Worm (Caenorhabditis elegans) whole organism, L1 larva: ENCODE results near the gene pqn-65.
A peak's percentile ranks its signal among the peaks of the same experiment; 100 is the strongest.

ENCODE experiments used
- C04F5.9 ChIP-seq: sonication (generic microtip); optimal IDR thresholded peaks from 2 replicates; lab custom pipeline; 2016; ENCODE audit warnings: missing genetic modification characterization, missing compliant biosample characterization
- F16B12.6 ChIP-seq: fragments of 150-350 bp; optimal IDR thresholded peaks from 2 replicates; lab custom pipeline; 2014; ENCODE audit warnings: missing biosample characterization, missing genetic modification characterization
- Y116A8C.19 ChIP-seq: sonication (generic microtip); optimal IDR thresholded peaks from 2 replicates; lab custom pipeline; 2016; ENCODE audit warnings: missing compliant biosample characterization, missing genetic modification characterization, borderline replicate concordance
- blmp-1 ChIP-seq: fragments of 150-350 bp; optimal IDR thresholded peaks from 2 replicates; lab custom pipeline; 2014; ENCODE audit warnings: missing biosample characterization, missing genetic modification characterization
- ceh-63 ChIP-seq: fragments of 200-800 bp; sonication (Bioruptor generic); optimal IDR thresholded peaks from 2 replicates; lab custom pipeline; 2018; ENCODE audit warnings: mild to moderate bottlenecking, missing genetic modification characterization, missing compliant biosample characterization
- ceh-82 ChIP-seq, 3 experiments: fragments of 150-350 bp in 1 of 3; sonication (generic microtip) in 2 of 3; optimal IDR thresholded peaks; 2 replicates each; lab custom pipeline; 2014 to 2017; ENCODE audit warnings: missing biosample characterization in 3 of 3, missing genetic modification characterization in 3 of 3
- ceh-90 ChIP-seq: sonication (generic microtip); optimal IDR thresholded peaks from 2 replicates; lab custom pipeline; 2016; ENCODE audit warnings: missing genetic modification characterization, missing compliant biosample characterization
- dpl-1 ChIP-seq, 3 experiments: fragments of 150-350 bp in 2 of 3; sonication (generic microtip) in 1 of 3; optimal IDR thresholded peaks; 2 replicates each; lab custom pipeline; 2014 to 2017; ENCODE audit warnings: missing biosample characterization in 3 of 3, missing genetic modification characterization in 3 of 3, missing genetic modification reagents in 3 of 3
- dsc-1 ChIP-seq: sonication (generic microtip); optimal IDR thresholded peaks from 2 replicates; lab custom pipeline; 2016; ENCODE audit warnings: mild to moderate bottlenecking, missing genetic modification characterization, missing compliant biosample characterization
- efl-3 ChIP-seq: fragments of 200-800 bp; sonication (Bioruptor generic); optimal IDR thresholded peaks from 2 replicates; lab custom pipeline; 2018; ENCODE audit warnings: mild to moderate bottlenecking, missing genetic modification characterization, missing compliant biosample characterization
- egl-27 ChIP-seq, 2 experiments: fragments of 150-350 bp in 1 of 2; sonication (generic microtip); optimal IDR thresholded peaks; 3 replicates each; lab custom pipeline; 2017 to 2018; ENCODE audit warnings: missing biosample characterization in 2 of 2, missing genetic modification characterization in 2 of 2, missing genetic modification reagents in 2 of 2
- elt-2 ChIP-seq: sonication (generic microtip); optimal IDR thresholded peaks from 2 replicates; lab custom pipeline; 2016; ENCODE audit warnings: missing genetic modification characterization, mild to moderate bottlenecking, inconsistent platforms, missing compliant biosample characterization, missing genetic modification reagents
- elt-3 ChIP-seq, 6 experiments: fragments of 150-350 bp in 1 of 6; sonication (generic microtip); optimal IDR thresholded peaks; 2 replicates each; lab custom pipeline; 2017 to 2018; ENCODE audit warnings: missing biosample characterization in 6 of 6, missing genetic modification characterization in 6 of 6, inconsistent platforms in 1 of 6
- fkh-10 ChIP-seq: sonication (generic microtip); optimal IDR thresholded peaks from 2 replicates; lab custom pipeline; 2017; ENCODE audit warnings: missing biosample characterization, missing genetic modification reagents, missing genetic modification characterization
- fkh-4 ChIP-seq: sonication (generic microtip); optimal IDR thresholded peaks from 2 replicates; lab custom pipeline; 2016; ENCODE audit warnings: missing compliant biosample characterization, missing genetic modification characterization, borderline replicate concordance
- grh-1 ChIP-seq: fragments of 200-800 bp; sonication (Bioruptor generic); IDR thresholded peaks from 2 replicates; pipeline ENCODE4 v1.3.6; 2022; ENCODE audit warnings: missing genetic modification reagents, missing genetic modification characterization, missing compliant biosample characterization
- hpl-2 ChIP-seq: fragments of 150-350 bp; optimal IDR thresholded peaks from 2 replicates; lab custom pipeline; 2014; ENCODE audit warnings: missing biosample characterization, missing genetic modification reagents, missing genetic modification characterization
- irx-1 ChIP-seq: sonication (generic microtip); optimal IDR thresholded peaks from 2 replicates; lab custom pipeline; 2016; ENCODE audit warnings: missing genetic modification characterization, missing compliant biosample characterization
- lin-13 ChIP-seq: fragments of 150-350 bp; optimal IDR thresholded peaks from 2 replicates; lab custom pipeline; 2014; ENCODE audit warnings: missing biosample characterization, missing genetic modification reagents, missing genetic modification characterization
- lin-14 ChIP-seq: fragments of 200-800 bp; sonication (Bioruptor generic); optimal IDR thresholded peaks from 2 replicates; lab custom pipeline; 2018; ENCODE audit warnings: mild to moderate bottlenecking, missing genetic modification characterization, moderate library complexity, missing compliant biosample characterization
- lin-35 ChIP-seq, 2 experiments: fragments of 150-350 bp; optimal IDR thresholded peaks; 2 replicates each; lab custom pipeline; 2014; ENCODE audit warnings: missing biosample characterization in 2 of 2, missing genetic modification characterization in 2 of 2, missing genetic modification reagents in 2 of 2
- lin-39 ChIP-seq: fragments of 150-350 bp; optimal IDR thresholded peaks from 2 replicates; lab custom pipeline; 2014; ENCODE audit warnings: missing biosample characterization, missing genetic modification reagents, missing genetic modification characterization
- lsy-2 ChIP-seq, 2 experiments: fragments of 150-350 bp; optimal IDR thresholded peaks; 2 replicates each; lab custom pipeline; 2014; ENCODE audit warnings: missing biosample characterization in 2 of 2, missing genetic modification characterization in 2 of 2
- mdl-1 ChIP-seq, 2 experiments: fragments of 150-350 bp; optimal IDR thresholded peaks; 2 replicates each; lab custom pipeline; 2014 to 2017; ENCODE audit warnings: missing biosample characterization in 2 of 2, missing genetic modification characterization in 2 of 2, inconsistent platforms in 1 of 2
- mep-1 ChIP-seq: fragments of 150-350 bp; optimal IDR thresholded peaks from 2 replicates; lab custom pipeline; 2014; ENCODE audit warnings: missing biosample characterization, missing genetic modification characterization
- nhr-11 ChIP-seq: fragments of 150-350 bp; optimal IDR thresholded peaks from 2 replicates; lab custom pipeline; 2014; ENCODE audit warnings: missing biosample characterization, missing genetic modification characterization
- nhr-19 ChIP-seq: fragments of 200-800 bp; sonication (Bioruptor generic); conservative IDR thresholded peaks from 2 replicates; pipeline ENCODE4 v1.3.6; 2022; ENCODE audit warnings: missing genetic modification characterization, missing compliant biosample characterization
- nhr-20 ChIP-seq: sonication (generic microtip); optimal IDR thresholded peaks from 2 replicates; lab custom pipeline; 2016; ENCODE audit warnings: mild to moderate bottlenecking, missing genetic modification characterization, missing compliant biosample characterization
- nhr-237 ChIP-seq: fragments of 150-350 bp; optimal IDR thresholded peaks from 2 replicates; lab custom pipeline; 2014; ENCODE audit warnings: missing biosample characterization, missing genetic modification characterization
- nhr-71 ChIP-seq: sonication (generic microtip); optimal IDR thresholded peaks from 2 replicates; lab custom pipeline; 2016; ENCODE audit warnings: mild to moderate bottlenecking, missing genetic modification characterization, moderate library complexity, missing compliant biosample characterization
- nhr-76 ChIP-seq: sonication (generic microtip); optimal IDR thresholded peaks from 2 replicates; lab custom pipeline; 2017; ENCODE audit warnings: missing biosample characterization, missing genetic modification characterization
- nhr-85 ChIP-seq: sonication (generic microtip); peaks from one replicate; lab custom pipeline; 2016; ENCODE audit warnings: missing genetic modification characterization, inconsistent platforms, missing compliant biosample characterization
- nhr-90 ChIP-seq: sonication (generic microtip); optimal IDR thresholded peaks from 2 replicates; lab custom pipeline; 2016; ENCODE audit warnings: mild to moderate bottlenecking, missing genetic modification characterization, missing compliant biosample characterization; ENCODE audit not compliant: poor library complexity
- pqm-1 ChIP-seq: sonication (generic microtip); optimal IDR thresholded peaks from 3 replicates; lab custom pipeline; 2017; ENCODE audit warnings: missing biosample characterization, missing genetic modification characterization
- skn-1 ChIP-seq: fragments of 150-350 bp; optimal IDR thresholded peaks from 2 replicates; lab custom pipeline; 2014; ENCODE audit warnings: missing biosample characterization, missing genetic modification characterization
- snu-23 ChIP-seq: sonication (generic microtip); optimal IDR thresholded peaks from 2 replicates; lab custom pipeline; 2016; ENCODE audit warnings: missing genetic modification characterization, missing compliant biosample characterization
- swsn-7 ChIP-seq: sonication (generic microtip); optimal IDR thresholded peaks from 2 replicates; lab custom pipeline; 2016; ENCODE audit warnings: missing genetic modification characterization, missing compliant biosample characterization
- tlp-1 ChIP-seq: fragments of 150-350 bp; optimal IDR thresholded peaks from 2 replicates; lab custom pipeline; 2014; ENCODE audit warnings: missing biosample characterization, missing genetic modification characterization
- unc-130 ChIP-seq: fragments of 150-350 bp; optimal IDR thresholded peaks from 2 replicates; lab custom pipeline; 2017; ENCODE audit warnings: missing biosample characterization, missing genetic modification characterization, inconsistent platforms
- zip-4 ChIP-seq: fragments of 200-800 bp; sonication (Bioruptor generic); optimal IDR thresholded peaks from 2 replicates; lab custom pipeline; 2018; ENCODE audit warnings: mild to moderate bottlenecking, missing genetic modification characterization, moderate library complexity, missing compliant biosample characterization
- ztf-11 ChIP-seq, 2 experiments: sonication (generic microtip); optimal IDR thresholded peaks; 2 replicates each; lab custom pipeline; 2016 to 2017; ENCODE audit warnings: missing genetic modification characterization in 2 of 2, missing biosample characterization in 1 of 2, missing compliant biosample characterization in 1 of 2

Gene pqn-65

ce11 chrX:4574873-4575272 is 44.6 kb downstream of the pqn-65 start:
- TF ChIP-seq fkh-10 (GFP tag; lab: Kevin White, UChicago) (peak; percentile 70), nhr-19 (no peak), nhr-90 (tag; lab: Kevin White, UChicago) (no peak), lin-14 (GFP tag; lab: Kevin White, UChicago) (peak; percentile 45)
- TF ChIP-seq, all 84 proteins: peak for 2

DNA sequence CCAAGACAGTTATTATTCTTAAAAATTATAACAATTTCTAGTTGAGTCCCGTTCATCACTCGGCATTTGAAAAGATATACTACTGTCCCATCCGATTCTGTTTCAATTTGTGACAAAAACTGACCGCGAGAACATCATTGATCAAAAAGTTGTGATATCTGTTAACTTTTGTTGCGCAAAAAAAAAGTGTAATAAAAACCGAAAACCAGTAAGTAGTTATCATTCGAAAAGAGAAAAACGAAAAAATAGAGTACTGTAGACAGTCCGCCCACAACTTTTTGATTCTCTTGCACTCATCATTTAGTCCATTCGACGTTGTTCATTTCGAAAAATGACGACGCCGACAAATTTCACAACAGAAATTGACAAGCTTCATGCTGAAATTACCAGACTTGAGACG is 48.3 kb downstream of the pqn-65 start, which contains the start of gene amt-1:
amt-1 (plus strand) TSS at position 301 of the 400 bp plus-strand sequence.
- TF ChIP-seq ztf-11 (tag; optimal IDR thresholded peaks at IDR 0.05; lab: Kevin White, UChicago) (no peak), blmp-1 (tag; lab: Kevin White, UChicago) (peak; percentile 16)

- TF ChIP-seq nhr-71 (tag; lab: Kevin White, UChicago): peak; percentile 11
- no peak for TF ChIP-seq nhr-237 (tag; lab: Kevin White, UChicago)
- TF ChIP-seq elt-3 (tag; optimal IDR thresholded peaks at IDR 0.05; lab: Kevin White, UChicago): peak in 1 of 6 experiments; percentile 63
- TF ChIP-seq efl-3: no peak
- no peak for TF ChIP-seq ztf-11 (tag; optimal IDR thresholded peaks at IDR 0.05; lab: Kevin White, UChicago)
- TF ChIP-seq nhr-85 (tag; lab: Kevin White, UChicago): peak; percentile 90
- peak in 1 of 2 experiments; percentile 5 for TF ChIP-seq lsy-2 (tag; optimal IDR thresholded peaks at IDR 0.05; lab: Kevin White, UChicago)
- peak; percentile 0 for TF ChIP-seq snu-23 (GFP tag; lab: Kevin White, UChicago)
- TF ChIP-seq lin-14 (GFP tag; lab: Kevin White, UChicago): peak; percentile 60
- TF ChIP-seq tlp-1 (tag; lab: Kevin White, UChicago): no peak
- no peak for TF ChIP-seq unc-130
- TF ChIP-seq mep-1 (tag; lab: Kevin White, UChicago): no peak
- TF ChIP-seq dsc-1 (tag; lab: Kevin White, UChicago): no peak
- TF ChIP-seq nhr-20 (tag; lab: Kevin White, UChicago): peak; percentile 85
- no peak for TF ChIP-seq ceh-82 (tag; optimal IDR thresholded peaks at IDR 0.05; lab: Kevin White, UChicago)
- TF ChIP-seq blmp-1 (tag; lab: Kevin White, UChicago): peak; percentile 30
- no peak for TF ChIP-seq pqm-1 (tag; lab: Kevin White, UChicago)
- TF ChIP-seq nhr-11 (tag; lab: Kevin White, UChicago): no peak
Observed at ce11 chrX:4569276-4569675, 50.2 kb downstream of the pqn-65 start.

- TF ChIP-seq lin-35 (GFP tag; optimal IDR thresholded peaks at IDR 0.05; lab: Kevin White, UChicago) (no peak), irx-1 (tag; lab: Kevin White, UChicago) (no peak), egl-27 (tag; optimal IDR thresholded peaks at IDR 0.05; lab: Kevin White, UChicago) (no peak), mdl-1 (tag; optimal IDR thresholded peaks at IDR 0.05; lab: Kevin White, UChicago) (no peak), elt-2 (peak; percentile 67)
- TF ChIP-seq, all 84 proteins: peak for 1
Observed at ce11 chrX:4567110-4567509, 52.3 kb downstream of the pqn-65 start.

- TF ChIP-seq grh-1: no peak
- no peak for TF ChIP-seq zip-4 (GFP tag; lab: Kevin White, UChicago)
- no peak for TF ChIP-seq egl-27 (tag; optimal IDR thresholded peaks at IDR 0.05; lab: Kevin White, UChicago)
- no peak for TF ChIP-seq skn-1 (tag; lab: Kevin White, UChicago)
- peak; percentile 4 for TF ChIP-seq lin-14 (GFP tag; lab: Kevin White, UChicago)
- TF ChIP-seq ceh-63: no peak
- TF ChIP-seq ceh-90 (tag; lab: Kevin White, UChicago): no peak
- no peak for TF ChIP-seq hpl-2 (GFP tag; lab: Kevin White, UChicago)
- no peak for TF ChIP-seq blmp-1 (tag; lab: Kevin White, UChicago)
- no peak for TF ChIP-seq fkh-10 (GFP tag; lab: Kevin White, UChicago)
- TF ChIP-seq C04F5.9 (tag; lab: Kevin White, UChicago): no peak
- no peak for TF ChIP-seq lin-39 (tag; lab: Kevin White, UChicago)
- TF ChIP-seq ceh-82 (tag; optimal IDR thresholded peaks at IDR 0.05; lab: Kevin White, UChicago): no peak
- TF ChIP-seq fkh-4 (tag; lab: Kevin White, UChicago): no peak
- TF ChIP-seq ztf-11 (tag; optimal IDR thresholded peaks at IDR 0.05; lab: Kevin White, UChicago): no peak
- no peak for TF ChIP-seq irx-1 (tag; lab: Kevin White, UChicago)
- TF ChIP-seq nhr-76 (tag; lab: Kevin White, UChicago): no peak
- TF ChIP-seq dpl-1 (GFP tag; optimal IDR thresholded peaks at IDR 0.05; lab: Kevin White, UChicago): no peak
- TF ChIP-seq swsn-7 (tag; lab: Kevin White, UChicago): no peak
- TF ChIP-seq nhr-237 (tag; lab: Kevin White, UChicago): no peak
- TF ChIP-seq Y116A8C.19 (tag; lab: Kevin White, UChicago): no peak
- peak; percentile 23 for TF ChIP-seq nhr-20 (tag; lab: Kevin White, UChicago)
- no peak for TF ChIP-seq pqm-1 (tag; lab: Kevin White, UChicago)
- no peak for TF ChIP-seq nhr-11 (tag; lab: Kevin White, UChicago)
- no peak for TF ChIP-seq lin-13 (GFP tag; lab: Kevin White, UChicago)
- no peak for TF ChIP-seq F16B12.6 (tag; lab: Kevin White, UChicago)
Observed at ce11 chrX:4564717-4565316, 54.6 kb downstream of the pqn-65 start, which contains the start of gene amt-4. Gene amt-4 (plus strand): TSS chrX:4565302.
